Worm (Caenorhabditis elegans) whole organism, early embryonic: ENCODE measurements around the gene T24H10.1.

ENCODE experiments used
- B0310.2 ChIP-seq: sonication (generic microtip); optimal IDR thresholded peaks from 2 replicates; lab custom pipeline; 2016; ENCODE audit warnings: mild to moderate bottlenecking, missing genetic modification characterization, missing compliant biosample characterization
- F13C5.2 ChIP-seq: sonication (generic microtip); optimal IDR thresholded peaks from 2 replicates; lab custom pipeline; 2017; ENCODE audit warnings: mild to moderate bottlenecking, missing genetic modification characterization, inconsistent platforms, missing compliant biosample characterization
- aly-1 ChIP-seq: sonication (generic microtip); optimal IDR thresholded peaks from 2 replicates; lab custom pipeline; 2016; ENCODE audit warnings: missing genetic modification characterization, missing compliant biosample characterization
- ama-1 ChIP-seq: fragments of 150-350 bp; optimal IDR thresholded peaks from 2 replicates; lab custom pipeline; 2014
- ceh-13 ChIP-seq: fragments of 200-800 bp; sonication (Bioruptor generic); optimal IDR thresholded peaks from 2 replicates; lab custom pipeline; 2018; ENCODE audit warnings: mild to moderate bottlenecking, missing genetic modification characterization, missing compliant biosample characterization
- ceh-36 ChIP-seq: sonication (generic microtip); optimal IDR thresholded peaks from 2 replicates; lab custom pipeline; 2016; ENCODE audit warnings: missing genetic modification characterization, inconsistent platforms, missing compliant biosample characterization
- ets-7 ChIP-seq: sonication (generic microtip); optimal IDR thresholded peaks from 2 replicates; lab custom pipeline; 2016; ENCODE audit warnings: missing genotype, missing genetic modification characterization, missing compliant biosample characterization
- flt-1 ChIP-seq: fragments of 200-800 bp; sonication (Bioruptor generic); IDR thresholded peaks from 2 replicates; pipeline ENCODE4 v1.3.6; 2022; ENCODE audit warnings: missing genetic modification characterization, missing compliant biosample characterization
- hmbx-1 ChIP-seq: sonication (generic microtip); optimal IDR thresholded peaks from 2 replicates; lab custom pipeline; 2016; ENCODE audit warnings: mild to moderate bottlenecking, missing genetic modification characterization, missing compliant biosample characterization
- hmg-4 ChIP-seq: fragments of 200-800 bp; sonication (Bioruptor generic); optimal IDR thresholded peaks from 2 replicates; lab custom pipeline; 2018; ENCODE audit warnings: mild to moderate bottlenecking, missing genetic modification characterization, missing compliant biosample characterization
- hnd-1 ChIP-seq: sonication (generic microtip); optimal IDR thresholded peaks from 2 replicates; lab custom pipeline; 2016; ENCODE audit warnings: missing genetic modification characterization, missing compliant biosample characterization
- pes-1 ChIP-seq: fragments of 200-800 bp; sonication (Bioruptor generic); IDR thresholded peaks from 2 replicates; pipeline ENCODE4 v1.3.6; 2022; ENCODE audit warnings: missing genetic modification reagents, missing genetic modification characterization, missing compliant biosample characterization
- scrt-1 ChIP-seq: fragments of 200-800 bp; sonication (Bioruptor generic); IDR thresholded peaks from 2 replicates; pipeline ENCODE4 v1.3.6; 2022; ENCODE audit warnings: missing genetic modification characterization, missing compliant biosample characterization
- sea-1 ChIP-seq: fragments of 200-800 bp; sonication (Bioruptor generic); conservative IDR thresholded peaks from 2 replicates; pipeline ENCODE4 v1.3.6; 2022; ENCODE audit warnings: missing genetic modification characterization, missing compliant biosample characterization
- tbx-11 ChIP-seq: fragments of 200-800 bp; sonication (Bioruptor generic); IDR thresholded peaks from 2 replicates; pipeline ENCODE4 v1.3.6; 2022; ENCODE audit warnings: missing genetic modification characterization, missing compliant biosample characterization
- tbx-37 ChIP-seq: fragments of 200-800 bp; sonication (Bioruptor generic); conservative IDR thresholded peaks from 2 replicates; pipeline ENCODE4 v1.3.6; 2022; ENCODE audit warnings: missing genetic modification reagents, missing genetic modification characterization, missing compliant biosample characterization
- tra-4 ChIP-seq: sonication (generic microtip); optimal IDR thresholded peaks from 2 replicates; lab custom pipeline; 2017; ENCODE audit warnings: missing genetic modification characterization, missing compliant biosample characterization

The T24H10.1 gene

ce11 chrII:9099017-9099416 lies at the start of gene T24H10.1:
Gene T24H10.1, plus strand, starts transcription at chrII:9099371.
- TF ChIP-seq ceh-36 = peak; percentile 33
- TF ChIP-seq scrt-1 (GFP tag; lab: Robert Waterston, UW) = no peak
- TF ChIP-seq ceh-13 = no peak
- TF ChIP-seq F13C5.2 (tag; lab: Kevin White, UChicago) = peak; percentile 57

- no peak for TF ChIP-seq flt-1 (GFP tag; lab: Robert Waterston, UW)
- TF ChIP-seq tra-4 (tag; lab: Kevin White, UChicago) = no peak
- TF ChIP-seq ceh-13 = no peak
- TF ChIP-seq F13C5.2 (tag; lab: Kevin White, UChicago) = no peak
- no peak for TF ChIP-seq B0310.2
- TF ChIP-seq ceh-36 = no peak
- TF ChIP-seq sea-1 (GFP tag; lab: Robert Waterston, UW) = no peak
- no peak for TF ChIP-seq hmg-4 (GFP tag; lab: Kevin White, UChicago)
- TF ChIP-seq hnd-1 (tag; lab: Kevin White, UChicago) = no peak
These were observed 45.6 kb upstream of the T24H10.1 start, which contains the start of gene T24B8.7 for ce11 chrII:9053564-9053963. Gene T24B8.7, minus strand, starts transcription at chrII:9053664.

- no peak for TF ChIP-seq hmbx-1 (tag; lab: Kevin White, UChicago)
- TF ChIP-seq tbx-37 = no peak
- peak; percentile 79 for TF ChIP-seq F13C5.2 (tag; lab: Kevin White, UChicago)
- no peak for TF ChIP-seq B0310.2
- TF ChIP-seq ceh-36 = no peak
- no peak for TF ChIP-seq sea-1 (GFP tag; lab: Robert Waterston, UW)
- no peak for TF ChIP-seq tbx-11
- peak; percentile 66; the same call in 1 of the 2 replicates for TF ChIP-seq scrt-1 (GFP tag; lab: Robert Waterston, UW)
- no peak for TF ChIP-seq aly-1 (tag; lab: Kevin White, UChicago)
- no peak for TF ChIP-seq tra-4 (tag; lab: Kevin White, UChicago)
- no peak for TF ChIP-seq ama-1 (lab: Kevin White, UChicago)
- TF ChIP-seq ets-7 (tag; lab: Kevin White, UChicago) = no peak
- no peak for TF ChIP-seq flt-1 (GFP tag; lab: Robert Waterston, UW)
- TF ChIP-seq pes-1 (GFP tag; lab: Robert Waterston, UW) = no peak
- no peak for TF ChIP-seq hnd-1 (tag; lab: Kevin White, UChicago)
- TF ChIP-seq hmg-4 (GFP tag; lab: Kevin White, UChicago) = peak; percentile 50
- TF ChIP-seq ceh-13 = no peak
These were observed 44.6 kb upstream of the T24H10.1 start, which contains the start of gene chmp-7 for ce11 chrII:9054604-9055003. Gene chmp-7, plus strand, starts transcription at chrII:9054972.

- TF ChIP-seq tbx-37 (no peak), hnd-1 (tag; lab: Kevin White, UChicago) (no peak), ceh-13 (no peak), B0310.2 (no peak), hmbx-1 (tag; lab: Kevin White, UChicago) (no peak), tra-4 (tag; lab: Kevin White, UChicago) (no peak), ama-1 (lab: Kevin White, UChicago) (no peak), hmg-4 (GFP tag; lab: Kevin White, UChicago) (no peak), flt-1 (GFP tag; lab: Robert Waterston, UW) (no peak), aly-1 (tag; lab: Kevin White, UChicago) (no peak), scrt-1 (GFP tag; lab: Robert Waterston, UW) (no peak), F13C5.2 (tag; lab: Kevin White, UChicago) (no peak), ceh-36 (no peak), ets-7 (tag; lab: Kevin White, UChicago) (no peak), sea-1 (GFP tag; lab: Robert Waterston, UW) (no peak), tbx-11 (no peak), pes-1 (GFP tag; lab: Robert Waterston, UW) (no peak)
These were observed 42.9 kb upstream of the T24H10.1 start for ce11 chrII:9056215-9056819.

- TF ChIP-seq tra-4 (tag; lab: Kevin White, UChicago) (no peak), hmg-4 (GFP tag; lab: Kevin White, UChicago) (peak; percentile 51), B0310.2 (no peak), ceh-36 (no peak), tbx-11 (no peak), ets-7 (tag; lab: Kevin White, UChicago) (no peak), pes-1 (GFP tag; lab: Robert Waterston, UW) (no peak), ama-1 (lab: Kevin White, UChicago) (no peak), sea-1 (GFP tag; lab: Robert Waterston, UW) (no peak), aly-1 (tag; lab: Kevin White, UChicago) (no peak), scrt-1 (GFP tag; lab: Robert Waterston, UW) (no peak), F13C5.2 (tag; lab: Kevin White, UChicago) (peak; percentile 65), hmbx-1 (tag; lab: Kevin White, UChicago) (no peak), flt-1 (GFP tag; lab: Robert Waterston, UW) (no peak), ceh-13 (no peak), hnd-1 (tag; lab: Kevin White, UChicago) (no peak), tbx-37 (no peak)
These were observed 42.0 kb upstream of the T24H10.1 start, which contains the start of gene rpl-32 for ce11 chrII:9057035-9057668. Gene rpl-32, minus strand, starts transcription at chrII:9057085.

- TF ChIP-seq hmg-4 (GFP tag; lab: Kevin White, UChicago) = no peak
- no peak for TF ChIP-seq flt-1 (GFP tag; lab: Robert Waterston, UW)
- TF ChIP-seq hnd-1 (tag; lab: Kevin White, UChicago) = no peak
- no peak for TF ChIP-seq pes-1 (GFP tag; lab: Robert Waterston, UW)
- TF ChIP-seq ama-1 (lab: Kevin White, UChicago) = peak; percentile 79
- no peak for TF ChIP-seq ceh-13
These were observed 40.2 kb upstream of the T24H10.1 start for ce11 chrII:9059010-9059409.

- TF ChIP-seq flt-1 (GFP tag; lab: Robert Waterston, UW) (no peak), aly-1 (tag; lab: Kevin White, UChicago) (peak; percentile 85), scrt-1 (GFP tag; lab: Robert Waterston, UW) (0 out of 2 replicates have a peak, but pooled peaks have one; percentile 34), sea-1 (GFP tag; lab: Robert Waterston, UW) (peak; percentile 68), hnd-1 (tag; lab: Kevin White, UChicago) (no peak), ceh-36 (peak; percentile 56), F13C5.2 (tag; lab: Kevin White, UChicago) (peak; percentile 80), ama-1 (lab: Kevin White, UChicago) (peak; percentile 21), hmg-4 (GFP tag; lab: Kevin White, UChicago) (peak; percentile 94), tbx-11 (no peak), B0310.2 (peak; percentile 51), ets-7 (tag; lab: Kevin White, UChicago) (no peak), tra-4 (tag; lab: Kevin White, UChicago) (peak; percentile 19), pes-1 (GFP tag; lab: Robert Waterston, UW) (peak; percentile 72), tbx-37 (no peak), ceh-13 (no peak), hmbx-1 (tag; lab: Kevin White, UChicago) (no peak)
These were observed 38.8 kb upstream of the T24H10.1 start for ce11 chrII:9060332-9060840.
